Worm (Caenorhabditis elegans) whole organism, late embryonic: Measurements from ENCODE around the gene grd-11.

ENCODE experiments used
- C08G9.2 ChIP-seq: sonication (generic microtip); optimal IDR thresholded peaks from 2 replicates; lab custom pipeline; 2016; ENCODE audit warnings: mild to moderate bottlenecking, missing genetic modification characterization, moderate library complexity, missing compliant biosample characterization
- F13H6.1 ChIP-seq: sonication (generic microtip); optimal IDR thresholded peaks from 2 replicates; lab custom pipeline; 2016; ENCODE audit warnings: missing genetic modification characterization, missing compliant biosample characterization
- K09A11.1 ChIP-seq: sonication (generic microtip); optimal IDR thresholded peaks from 2 replicates; lab custom pipeline; 2017; ENCODE audit warnings: antibody characterized with exemption, mild to moderate bottlenecking, missing genetic modification characterization, missing compliant biosample characterization; ENCODE audit not compliant: insufficient read depth
- ama-1 ChIP-seq: fragments of 150-350 bp; optimal IDR thresholded peaks from 2 replicates; lab custom pipeline; 2014
- ceh-14 ChIP-seq: sonication (generic microtip); optimal IDR thresholded peaks from 2 replicates; lab custom pipeline; 2016; ENCODE audit warnings: missing genotype, missing genetic modification characterization, missing compliant biosample characterization
- ceh-18 ChIP-seq: sonication (generic microtip); optimal IDR thresholded peaks from 2 replicates; lab custom pipeline; 2016; ENCODE audit warnings: missing genetic modification characterization, missing compliant biosample characterization
- ceh-2 ChIP-seq: sonication (generic microtip); optimal IDR thresholded peaks from 2 replicates; lab custom pipeline; 2016; ENCODE audit warnings: missing genotype, missing genetic modification characterization, missing compliant biosample characterization
- ceh-24 ChIP-seq: sonication (generic microtip); optimal IDR thresholded peaks from 2 replicates; lab custom pipeline; 2016; ENCODE audit warnings: mild to moderate bottlenecking, missing genetic modification characterization, missing compliant biosample characterization
- ceh-31 ChIP-seq: sonication (generic microtip); optimal IDR thresholded peaks from 2 replicates; lab custom pipeline; 2016; ENCODE audit warnings: missing genetic modification characterization, missing compliant biosample characterization
- ceh-34 ChIP-seq: sonication (generic microtip); optimal IDR thresholded peaks from 2 replicates; lab custom pipeline; 2016; ENCODE audit warnings: mild to moderate bottlenecking, missing genetic modification characterization, missing compliant biosample characterization
- ceh-45 ChIP-seq: fragments of 200-800 bp; sonication (Bioruptor generic); IDR thresholded peaks from 2 replicates; pipeline ENCODE4 v1.3.6; 2022; ENCODE audit warnings: missing genetic modification reagents, missing genetic modification characterization, missing compliant biosample characterization
- che-1 ChIP-seq: sonication (generic microtip); optimal IDR thresholded peaks from 2 replicates; lab custom pipeline; 2016; ENCODE audit warnings: mild to moderate bottlenecking, missing genetic modification characterization, missing compliant biosample characterization
- dmd-4 ChIP-seq: sonication (generic microtip); optimal IDR thresholded peaks from 2 replicates; lab custom pipeline; 2016; ENCODE audit warnings: borderline replicate concordance, missing genetic modification characterization, missing compliant biosample characterization
- ets-4 ChIP-seq: sonication (generic microtip); optimal IDR thresholded peaks from 2 replicates; lab custom pipeline; 2016; ENCODE audit warnings: missing genetic modification characterization, missing compliant biosample characterization
- eyg-1 ChIP-seq: sonication (generic microtip); optimal IDR thresholded peaks from 2 replicates; lab custom pipeline; 2016; ENCODE audit warnings: missing genotype, missing genetic modification characterization, missing compliant biosample characterization
- fkh-10 ChIP-seq: fragments of 150-350 bp; optimal IDR thresholded peaks from 2 replicates; lab custom pipeline; 2014; ENCODE audit warnings: missing biosample characterization, missing genetic modification reagents, missing genetic modification characterization
- fkh-6 ChIP-seq: sonication (generic microtip); optimal IDR thresholded peaks from 2 replicates; lab custom pipeline; 2016; ENCODE audit warnings: missing genetic modification characterization, missing compliant biosample characterization
- hlh-13 ChIP-seq: fragments of 200-800 bp; sonication (Bioruptor generic); optimal IDR thresholded peaks from 2 replicates; lab custom pipeline; 2018; ENCODE audit warnings: mild to moderate bottlenecking, missing genetic modification characterization, missing compliant biosample characterization
- hlh-15 ChIP-seq: sonication (generic microtip); optimal IDR thresholded peaks from 2 replicates; lab custom pipeline; 2016; ENCODE audit warnings: missing genetic modification characterization, missing compliant biosample characterization
- hlh-8 ChIP-seq: sonication (generic microtip); optimal IDR thresholded peaks from 2 replicates; lab custom pipeline; 2016; ENCODE audit warnings: missing genotype, missing genetic modification characterization, missing compliant biosample characterization
- lin-11 ChIP-seq: fragments of 200-800 bp; sonication (Bioruptor generic); optimal IDR thresholded peaks from 2 replicates; lab custom pipeline; 2018; ENCODE audit warnings: mild to moderate bottlenecking, missing genetic modification characterization, missing compliant biosample characterization
- pha-2 ChIP-seq: sonication (generic microtip); optimal IDR thresholded peaks from 2 replicates; lab custom pipeline; 2017; ENCODE audit warnings: mild to moderate bottlenecking, missing genetic modification characterization, missing compliant biosample characterization
- pha-4 ChIP-seq: fragments of 150-350 bp; optimal IDR thresholded peaks from 2 replicates; lab custom pipeline; 2018; ENCODE audit warnings: missing biosample characterization, missing genetic modification reagents, missing genetic modification characterization
- rnt-1 ChIP-seq: sonication (generic microtip); optimal IDR thresholded peaks from 2 replicates; lab custom pipeline; 2016; ENCODE audit warnings: missing genetic modification characterization, missing compliant biosample characterization
- sdc-2 ChIP-seq: sonication (generic microtip); optimal IDR thresholded peaks from 2 replicates; lab custom pipeline; 2016; ENCODE audit warnings: missing genotype, missing genetic modification characterization, missing compliant biosample characterization
- syd-9 ChIP-seq: sonication (generic microtip); optimal IDR thresholded peaks from 2 replicates; lab custom pipeline; 2016; ENCODE audit warnings: mild to moderate bottlenecking, missing genetic modification characterization, moderate library complexity, missing compliant biosample characterization
- tbx-2 ChIP-seq: sonication (generic microtip); optimal IDR thresholded peaks from 2 replicates; lab custom pipeline; 2016; ENCODE audit warnings: missing genetic modification characterization, missing compliant biosample characterization
- ttx-3 ChIP-seq: sonication (generic microtip); optimal IDR thresholded peaks from 2 replicates; lab custom pipeline; 2016; ENCODE audit warnings: missing genetic modification reagents, missing genetic modification characterization, missing compliant biosample characterization
- unc-3 ChIP-seq, 2 experiments: fragments of 200-800 bp in 1 of 2; sonication (Bioruptor generic) in 1 of 2; sonication (generic microtip) in 1 of 2; conservative IDR thresholded peaks in 1 of 2; optimal IDR thresholded peaks in 1 of 2; 2 replicates each; pipeline versions ENCODE4 v1.3.6 to Lab custom; 2016 to 2022; ENCODE audit warnings: missing compliant biosample characterization in 2 of 2, missing genetic modification characterization in 2 of 2, missing genetic modification reagents in 1 of 2
- zip-5 ChIP-seq: sonication (generic microtip); optimal IDR thresholded peaks from 2 replicates; lab custom pipeline; 2016; ENCODE audit warnings: missing genetic modification characterization, missing compliant biosample characterization
- ztf-16 ChIP-seq: sonication (generic microtip); optimal IDR thresholded peaks from 2 replicates; lab custom pipeline; 2017; ENCODE audit warnings: missing genetic modification characterization, missing compliant biosample characterization

Gene grd-11

ce11 chrV:20356472-20356871 is at the start of gene grd-11:
Gene grd-11, plus strand, starts transcription at chrV:20356772.
- TF ChIP-seq hlh-8: no peak
- TF ChIP-seq hlh-13: no peak
- TF ChIP-seq ama-1 (lab: Kevin White, UChicago): no peak
- TF ChIP-seq ztf-16 (tag; lab: Kevin White, UChicago): no peak
- no peak for TF ChIP-seq C08G9.2 (tag; lab: Kevin White, UChicago)
- no peak for TF ChIP-seq sdc-2
- TF ChIP-seq che-1 (tag; lab: Kevin White, UChicago): no peak
- no peak for TF ChIP-seq ceh-31 (tag; lab: Kevin White, UChicago)
- TF ChIP-seq ceh-18 (tag; lab: Kevin White, UChicago): no peak

DNA sequence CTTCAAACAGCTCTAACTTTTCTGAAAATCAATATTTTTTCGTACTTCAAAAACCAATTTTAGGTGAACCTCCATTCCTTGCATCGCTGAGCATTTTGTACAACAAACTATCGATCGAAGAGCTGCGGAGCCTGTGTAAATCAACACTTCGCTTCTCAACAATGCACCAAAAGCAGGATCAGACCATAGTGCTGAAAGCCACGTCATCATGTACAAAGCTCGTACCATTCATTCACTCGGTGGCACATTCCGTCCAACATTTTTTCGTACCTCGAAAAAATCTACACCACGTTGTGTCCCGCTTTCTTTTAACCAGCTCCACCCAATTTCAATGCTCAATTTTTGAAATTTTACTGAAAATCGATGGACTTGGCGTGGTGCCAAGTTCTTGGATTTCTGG is 46.0 kb upstream of the grd-11 start, which contains the start of gene ZC15.10:
TSS of gene ZC15.10 (plus strand) at position 162 of the 400 bp plus-strand sequence.
- no peak for TF ChIP-seq K09A11.1 (tag; lab: Kevin White, UChicago)
- TF ChIP-seq, all 69 proteins: peak for 0

DNA sequence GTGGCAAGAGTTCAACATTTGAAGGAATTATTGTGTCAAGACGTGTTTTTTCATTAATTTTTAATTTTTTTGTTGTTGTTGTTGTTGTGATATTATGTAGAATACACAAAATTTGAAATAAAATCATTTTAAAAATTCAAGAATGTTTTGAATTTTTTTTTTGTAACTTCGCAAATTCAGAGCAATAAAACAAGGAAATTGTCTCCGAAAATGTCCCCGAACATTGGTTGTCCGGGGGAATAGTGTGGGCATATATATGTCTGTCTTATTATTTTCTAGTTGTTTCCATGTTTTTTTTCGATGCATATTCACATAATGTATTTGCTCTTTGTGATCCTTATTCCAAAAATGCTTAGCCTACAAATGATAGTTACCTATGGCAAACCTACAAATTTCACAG is 45.1 kb upstream of the grd-11 start, which contains the start of gene clec-262:
TSS of gene clec-262 (plus strand) at position 301 of the 400 bp plus-strand sequence.
- TF ChIP-seq C08G9.2 (tag; lab: Kevin White, UChicago) (no peak), hlh-15 (tag; lab: Kevin White, UChicago) (no peak), ceh-34 (tag; lab: Kevin White, UChicago) (no peak), pha-4 (no peak), rnt-1 (tag; lab: Kevin White, UChicago) (no peak), zip-5 (tag; lab: Kevin White, UChicago) (no peak), pha-2 (tag; lab: Kevin White, UChicago) (no peak), eyg-1 (no peak), F13H6.1 (tag; lab: Kevin White, UChicago) (no peak), fkh-6 (tag; lab: Kevin White, UChicago) (no peak), unc-3 (GFP tag; conservative IDR thresholded peaks at IDR 0.05; lab: Robert Waterston, UW) (no peak), unc-3 (tag; optimal IDR thresholded peaks at IDR 0.05; lab: Kevin White, UChicago) (no peak)

DNA sequence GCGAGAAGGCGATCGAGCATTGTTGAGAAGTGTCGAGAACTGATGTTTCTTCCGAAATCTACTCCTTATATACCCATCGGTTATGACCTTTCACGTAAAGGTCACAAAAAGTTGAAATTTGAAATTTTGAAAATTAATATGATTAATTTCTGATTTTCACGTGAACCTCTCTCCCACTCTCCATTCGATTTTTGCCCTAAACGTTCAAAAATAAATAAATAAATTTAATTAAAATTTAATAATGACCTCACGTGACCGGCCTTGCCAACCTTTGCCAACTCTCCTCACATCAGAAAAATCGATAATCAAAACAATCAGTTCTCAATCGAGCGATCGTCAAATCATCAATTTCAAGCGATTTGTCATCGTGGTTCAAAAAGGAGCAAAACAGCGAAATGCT is 39.1 kb upstream of the grd-11 start, which contains the start of gene Y113G7C.1:
TSS of gene Y113G7C.1 (plus strand) at position 301 of the 400 bp plus-strand sequence.
- TF ChIP-seq ceh-45 (GFP tag; lab: Robert Waterston, UW): no peak
- no peak for TF ChIP-seq lin-11 (tag; lab: Kevin White, UChicago)
- TF ChIP-seq, all 69 proteins: peak for 0

ce11 chrV:20325417-20325816 is 31.2 kb upstream of the grd-11 start, which contains the start of gene Y38H6A.1:
Gene Y38H6A.1, plus strand, starts transcription at chrV:20325717.
- TF ChIP-seq ceh-2: no peak

ce11 chrV:20335264-20335663 is 21.3 kb upstream of the grd-11 start, which contains the start of gene Y38H6A.5:
Gene Y38H6A.5, minus strand, starts transcription at chrV:20335364.
- TF ChIP-seq ttx-3 (no peak), zip-5 (tag; lab: Kevin White, UChicago) (no peak), dmd-4 (tag; lab: Kevin White, UChicago) (no peak), ets-4 (tag; lab: Kevin White, UChicago) (no peak), lin-11 (tag; lab: Kevin White, UChicago) (no peak), tbx-2 (tag; lab: Kevin White, UChicago) (no peak), F13H6.1 (tag; lab: Kevin White, UChicago) (no peak), fkh-10 (no peak), ceh-24 (tag; lab: Kevin White, UChicago) (no peak), syd-9 (no peak), ceh-14 (no peak)
